Worm (Caenorhabditis elegans): ENCODE data around the gene Y77E11A.7.
A peak's percentile ranks its signal among the peaks of the same experiment; 100 is the strongest.

Gene Y77E11A.7

DNA sequence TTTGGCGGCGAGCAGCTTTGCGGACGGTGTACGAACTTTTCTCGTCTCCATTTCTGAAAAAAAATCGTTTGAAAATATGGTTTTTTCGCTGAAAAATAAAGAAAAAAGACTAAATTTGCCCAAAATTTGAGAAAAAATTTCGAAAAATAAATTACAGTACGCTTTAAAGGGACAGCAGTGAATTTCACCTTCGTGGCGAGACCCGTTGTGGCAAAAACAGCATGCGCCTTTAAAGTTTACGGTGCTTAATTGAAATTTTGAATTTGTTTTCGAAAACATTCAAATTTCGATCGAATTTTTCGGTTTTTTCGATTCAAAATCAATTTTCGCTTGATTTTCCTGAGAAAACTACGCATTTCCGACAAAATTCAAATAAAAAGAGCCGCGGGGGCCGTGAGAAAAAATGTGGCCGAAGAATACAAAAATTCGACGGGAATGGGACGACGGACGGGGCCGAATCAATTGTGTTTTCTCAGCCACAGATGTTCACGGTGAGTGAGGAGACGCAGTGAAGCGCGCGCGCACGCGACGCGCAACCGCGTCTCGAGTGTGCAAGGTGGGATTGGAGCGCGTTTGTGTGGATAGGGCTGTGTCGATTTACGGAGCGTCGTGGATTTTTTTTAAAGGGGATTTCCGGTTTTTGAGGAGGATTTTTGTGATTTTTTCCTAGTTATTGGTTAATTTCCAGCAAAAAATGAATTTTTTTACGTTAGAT is at the start of gene Y77E11A.7 (continued):
- TF ChIP-seq lin-11 (tag; optimal IDR thresholded peaks at IDR 0.05) (no peak), nhr-11 (tag; optimal IDR thresholded peaks at IDR 0.05) (no peak), ref-2 (tag; optimal IDR thresholded peaks at IDR 0.05) (peak; percentile 80), T23F11.4 (GFP tag; optimal IDR thresholded peaks at IDR 0.05) (peak; percentile 20), syd-9 (tag; optimal IDR thresholded peaks at IDR 0.05) (peak; percentile 59), npax-4 (tag; optimal IDR thresholded peaks at IDR 0.05) (no peak), ceh-6 (GFP tag; optimal IDR thresholded peaks at IDR 0.05) (no peak), che-1 (tag; optimal IDR thresholded peaks at IDR 0.05) (no peak)

DNA sequence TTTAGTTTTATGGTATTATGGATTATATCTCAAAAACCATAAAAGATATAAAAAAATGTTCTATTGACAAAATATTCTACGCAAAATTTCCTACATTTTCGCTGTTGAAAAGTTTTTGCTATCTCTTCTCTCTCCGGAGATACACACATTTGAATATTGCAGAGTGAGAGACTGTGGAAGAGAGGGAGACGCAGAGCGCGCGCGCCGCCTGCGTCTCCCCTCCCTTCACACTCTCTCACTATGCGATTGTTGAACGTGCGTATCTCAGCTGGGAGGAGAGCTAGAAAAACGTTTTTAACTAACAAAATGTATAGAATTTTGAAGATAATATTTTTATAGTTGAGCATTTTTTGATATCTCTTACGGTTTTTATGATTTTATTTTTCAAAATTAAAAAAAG is 49.4 kb upstream of the Y77E11A.7 start:
- TF ChIP-seq ceh-34 (tag; optimal IDR thresholded peaks at IDR 0.05) (no peak), lim-6 (tag; optimal IDR thresholded peaks at IDR 0.05) (no peak), Y22D7AL.16 (tag; optimal IDR thresholded peaks at IDR 0.05) (no peak), ceh-9 (tag; optimal IDR thresholded peaks at IDR 0.05) (no peak), sox-2 (GFP tag; IDR thresholded peaks at IDR 0.05) (no peak), sox-4 (tag; optimal IDR thresholded peaks at IDR 0.05) (no peak), elt-4 (tag; optimal IDR thresholded peaks at IDR 0.05) (no peak), C38D4.7 (GFP tag; optimal IDR thresholded peaks at IDR 0.05) (no peak), ceh-2 (tag; optimal IDR thresholded peaks at IDR 0.05) (no peak), ceh-18 (tag; optimal IDR thresholded peaks at IDR 0.05) (no peak)

ce11 chrIV:1465462-1465861 is 45.8 kb upstream of the Y77E11A.7 start:
- no peak for TF ChIP-seq dve-1 (tag; optimal IDR thresholded peaks at IDR 0.05)
- TF ChIP-seq K02D7.2 (tag; optimal IDR thresholded peaks at IDR 0.05), result no peak
- TF ChIP-seq hlh-13 (GFP tag; optimal IDR thresholded peaks at IDR 0.05), result no peak
- no peak for TF ChIP-seq ceh-48 (tag; optimal IDR thresholded peaks at IDR 0.05)
- TF ChIP-seq zip-5 (tag; optimal IDR thresholded peaks at IDR 0.05), result no peak
- no peak for TF ChIP-seq eyg-1 (tag; optimal IDR thresholded peaks at IDR 0.05)
- TF ChIP-seq lim-6 (tag; optimal IDR thresholded peaks at IDR 0.05), result no peak
- TF ChIP-seq ceh-9 (tag; optimal IDR thresholded peaks at IDR 0.05), result no peak
- no peak for TF ChIP-seq fax-1 (tag; optimal IDR thresholded peaks at IDR 0.05)
- no peak for TF ChIP-seq pha-4 (tag; optimal IDR thresholded peaks at IDR 0.05)
- no peak for TF ChIP-seq dmd-4 (tag; optimal IDR thresholded peaks at IDR 0.05; ENCODE audit: borderline replicate concordance)
- no peak for TF ChIP-seq C08G9.2 (tag; optimal IDR thresholded peaks at IDR 0.05)
- no peak for TF ChIP-seq ceh-24 (tag; optimal IDR thresholded peaks at IDR 0.05)
- TF ChIP-seq npax-4 (tag; optimal IDR thresholded peaks at IDR 0.05), result no peak
- no peak for TF ChIP-seq ets-4 (tag; optimal IDR thresholded peaks at IDR 0.05)

ce11 chrIV:1461463-1461862 is 41.8 kb upstream of the Y77E11A.7 start:
- TF ChIP-seq hlh-6 (tag; optimal IDR thresholded peaks at IDR 0.05) (no peak), ztf-16 (tag; optimal IDR thresholded peaks at IDR 0.05) (no peak), pha-2 (tag; optimal IDR thresholded peaks at IDR 0.05) (no peak), dmd-4 (tag; optimal IDR thresholded peaks at IDR 0.05; ENCODE audit: borderline replicate concordance) (no peak), odd-2 (tag; optimal IDR thresholded peaks at IDR 0.05) (no peak), ceh-19 (GFP tag; optimal IDR thresholded peaks at IDR 0.05) (no peak), nhr-232 (tag; optimal IDR thresholded peaks at IDR 0.05) (no peak), sox-2 (GFP tag; IDR thresholded peaks at IDR 0.05) (no peak), ama-1 (optimal IDR thresholded peaks at IDR 0.05) (no peak), elt-4 (tag; optimal IDR thresholded peaks at IDR 0.05) (no peak), hlh-15 (tag; optimal IDR thresholded peaks at IDR 0.05) (no peak), hlh-30 (tag; optimal IDR thresholded peaks at IDR 0.05; ENCODE audit: insufficient read depth) (no peak), pat-9 (tag; optimal IDR thresholded peaks at IDR 0.05) (no peak), T23F11.4 (GFP tag; optimal IDR thresholded peaks at IDR 0.05) (no peak), ahr-1 (tag; optimal IDR thresholded peaks at IDR 0.05) (no peak), C08G9.2 (tag; optimal IDR thresholded peaks at IDR 0.05) (no peak), ceh-14 (tag; optimal IDR thresholded peaks at IDR 0.05) (no peak), ceh-48 (tag; optimal IDR thresholded peaks at IDR 0.05) (no peak), unc-55 (GFP tag; optimal IDR thresholded peaks at IDR 0.05) (no peak)

Data from whole organism, late embryonic.